Worm (Caenorhabditis elegans): ENCODE measurements around the gene ceh-57.
A peak's percentile ranks its signal among the peaks of the same experiment; 100 is the strongest.

ceh-57 gene

ce11 chrII:10389038-10389437, 21.9 kb upstream of the ceh-57 start (continued):
- TF ChIP-seq B0336.3 (GFP tag; IDR thresholded peaks at IDR 0.05) (peak; percentile 49; the same call in 1 of the 2 replicates), B0261.1 (tag; optimal IDR thresholded peaks at IDR 0.05) (no peak), Y53G8AR.9 (GFP tag; conservative IDR thresholded peaks at IDR 0.05) (peak; percentile 6; the same call in 1 of the 2 replicates), bed-2 (GFP tag; IDR thresholded peaks at IDR 0.05) (no peak), ceh-40 (GFP tag; IDR thresholded peaks at IDR 0.05) (no peak), xnd-1 (tag; optimal IDR thresholded peaks at IDR 0.05) (no peak), T07F8.4 (tag; optimal IDR thresholded peaks at IDR 0.05) (no peak), lin-26 (GFP tag; IDR thresholded peaks at IDR 0.05) (peak; percentile 64; the same call in 1 of the 2 replicates), snpc-4 (GFP tag; optimal IDR thresholded peaks at IDR 0.05) (no peak), snpc-4 (tag; optimal IDR thresholded peaks at IDR 0.05) (peak in 3 of 4 experiments; percentile 27 to 57 (median 32)), Y95B8A.8 (GFP tag; IDR thresholded peaks at IDR 0.05) (no peak), lir-1 (GFP tag; conservative IDR thresholded peaks at IDR 0.05) (no peak), K12H6.12 (tag; optimal IDR thresholded peaks at IDR 0.05) (peak; percentile 43), die-1 (tag; optimal IDR thresholded peaks at IDR 0.05) (peak; percentile 65), egl-44 (GFP tag; IDR thresholded peaks at IDR 0.05) (peak; percentile 66; the same call in 1 of the 2 replicates), dpff-1 (tag; optimal IDR thresholded peaks at IDR 0.05) (no peak), ceh-27 (GFP tag; optimal IDR thresholded peaks at IDR 0.05) (peak; percentile 65), him-1 (tag; optimal IDR thresholded peaks at IDR 0.05) (no peak), dox-1 (GFP tag; IDR thresholded peaks at IDR 0.05) (peak; percentile 48; the same call in 1 of the 2 replicates), lin-54 (GFP tag; optimal IDR thresholded peaks at IDR 0.05) (peak; percentile 42), hsf-1 (GFP tag; IDR thresholded peaks at IDR 0.05) (0 out of 2 replicates have a peak, but pooled peaks have one; percentile 43), madf-10 (tag; optimal IDR thresholded peaks at IDR 0.05) (peak; percentile 52), atf-7 (tag; optimal IDR thresholded peaks at IDR 0.05) (peak; percentile 50), ekl-4 (GFP tag; IDR thresholded peaks at IDR 0.05) (peak; percentile 52), somi-1 (GFP tag; optimal IDR thresholded peaks at IDR 0.05) (peak; percentile 92), F57A8.1 (GFP tag; optimal IDR thresholded peaks at IDR 0.05) (no peak), F33H1.4 (GFP tag; IDR thresholded peaks at IDR 0.05) (no peak), let-607 (tag; optimal IDR thresholded peaks at IDR 0.05) (peak; percentile 64 to 67), cebp-1 (GFP tag; IDR thresholded peaks at IDR 0.05) (peak; percentile 8; the same call in 1 of the 2 replicates), cebp-1 (tag; optimal IDR thresholded peaks at IDR 0.05) (peak; percentile 73), madf-3 (GFP tag; IDR thresholded peaks at IDR 0.05) (no peak), pha-4 (tag; optimal IDR thresholded peaks at IDR 0.05) (peak; percentile 82), let-526 (GFP tag; IDR thresholded peaks at IDR 0.05) (peak; percentile 62; the same call in 1 of the 2 replicates), F57C9.4 (tag; optimal IDR thresholded peaks at IDR 0.05) (no peak), lin-40 (tag; optimal IDR thresholded peaks at IDR 0.05) (peak; percentile 75), F22D6.2 (tag; optimal IDR thresholded peaks at IDR 0.05) (peak; percentile 61), K11D2.4 (GFP tag; IDR thresholded peaks at IDR 0.05) (peak; percentile 77), attf-5 (GFP tag; optimal IDR thresholded peaks at IDR 0.05) (peak; percentile 69), nhr-179 (tag; optimal IDR thresholded peaks at IDR 0.05) (no peak), tbp1 (GFP tag; optimal IDR thresholded peaks at IDR 0.05) (peak; percentile 18), tlf-1 (GFP tag; optimal IDR thresholded peaks at IDR 0.05) (peak; percentile 8), attf-6 (GFP tag; IDR thresholded peaks at IDR 0.05) (no peak), aptf-3 (GFP tag; IDR thresholded peaks at IDR 0.05) (no peak), unc-62 (GFP tag; optimal IDR thresholded peaks at IDR 0.05) (peak; percentile 25), B0035.1 (tag; optimal IDR thresholded peaks at IDR 0.05) (no peak), chd-7 (tag; optimal IDR thresholded peaks at IDR 0.05) (peak; percentile 68), mcd-1 (GFP tag; IDR thresholded peaks at IDR 0.05) (peak; percentile 34), ama-1 (optimal IDR thresholded peaks at IDR 0.05) (no peak), ama-1 (GFP tag; optimal IDR thresholded peaks at IDR 0.05) (no peak), hmg-1.2 (GFP tag; IDR thresholded peaks at IDR 0.05) (peak; percentile 51; the same call in 1 of the 2 replicates)

Data from whole organism, young adult.